Worm (Caenorhabditis elegans) whole organism, L2 larva: ENCODE results near the gene str-230.
A peak's percentile ranks its signal among the peaks of the same experiment; 100 is the strongest.

Experiments used
- C34F6.9 ChIP-seq: fragments of 150-350 bp; optimal IDR thresholded peaks from 2 replicates; lab custom pipeline; 2014; ENCODE audit warnings: missing biosample characterization, missing genetic modification characterization
- F13H6.1 ChIP-seq: sonication (generic microtip); optimal IDR thresholded peaks from 2 replicates; lab custom pipeline; 2016; ENCODE audit warnings: missing genetic modification characterization, missing compliant biosample characterization
- R02D3.7 ChIP-seq: fragments of 150-350 bp; optimal IDR thresholded peaks from 2 replicates; lab custom pipeline; 2014; ENCODE audit warnings: missing biosample characterization, missing genetic modification characterization
- ZK546.5 ChIP-seq: sonication (generic microtip); optimal IDR thresholded peaks from 2 replicates; lab custom pipeline; 2017; ENCODE audit warnings: missing biosample characterization, missing genetic modification characterization
- ama-1 ChIP-seq: fragments of 150-350 bp; optimal IDR thresholded peaks from 2 replicates; lab custom pipeline; 2018; ENCODE audit warnings: inconsistent platforms
- blmp-1 ChIP-seq: sonication (generic microtip); optimal IDR thresholded peaks from 2 replicates; lab custom pipeline; 2017; ENCODE audit warnings: missing genetic modification characterization, mild to moderate bottlenecking, missing compliant biosample characterization, antibody characterized with exemption, moderate library complexity; ENCODE audit not compliant: insufficient read depth
- ceh-16 ChIP-seq: fragments of 150-350 bp; optimal IDR thresholded peaks from 2 replicates; lab custom pipeline; 2014; ENCODE audit warnings: missing biosample characterization, missing genetic modification characterization
- ceh-82 ChIP-seq: fragments of 150-350 bp; optimal IDR thresholded peaks from 2 replicates; lab custom pipeline; 2014; ENCODE audit warnings: missing biosample characterization, missing genetic modification characterization
- crh-2 ChIP-seq: sonication (generic microtip); optimal IDR thresholded peaks from 2 replicates; lab custom pipeline; 2017; ENCODE audit warnings: missing biosample characterization, missing genetic modification characterization
- dmd-4 ChIP-seq: sonication (generic microtip); optimal IDR thresholded peaks from 2 replicates; lab custom pipeline; 2017; ENCODE audit warnings: missing biosample characterization, missing genetic modification characterization
- egl-27 ChIP-seq: sonication (generic microtip); optimal IDR thresholded peaks from 3 replicates; lab custom pipeline; 2017; ENCODE audit warnings: missing biosample characterization, missing genetic modification reagents, missing genetic modification characterization
- elt-3 ChIP-seq: sonication (generic microtip); optimal IDR thresholded peaks from 2 replicates; lab custom pipeline; 2017; ENCODE audit warnings: missing biosample characterization, missing genetic modification characterization
- fos-1 ChIP-seq: fragments of 150-350 bp; optimal IDR thresholded peaks from 2 replicates; lab custom pipeline; 2014; ENCODE audit warnings: missing biosample characterization, missing genetic modification characterization
- gmeb-1 ChIP-seq: fragments of 150-350 bp; optimal IDR thresholded peaks from 2 replicates; lab custom pipeline; 2014; ENCODE audit warnings: missing biosample characterization, missing genetic modification characterization
- lin-11 ChIP-seq: fragments of 150-350 bp; sonication (generic microtip); optimal IDR thresholded peaks from 2 replicates; lab custom pipeline; 2014; ENCODE audit warnings: missing biosample characterization, missing genetic modification characterization, inconsistent platforms, mixed read lengths
- lin-13 ChIP-seq: fragments of 150-350 bp; optimal IDR thresholded peaks from 2 replicates; lab custom pipeline; 2014; ENCODE audit warnings: missing biosample characterization, missing genetic modification reagents, missing genetic modification characterization
- lin-39 ChIP-seq: fragments of 150-350 bp; optimal IDR thresholded peaks from 2 replicates; lab custom pipeline; 2014; ENCODE audit warnings: missing biosample characterization, missing genetic modification reagents, missing genetic modification characterization
- lsy-2 ChIP-seq, 2 experiments: fragments of 150-350 bp in 1 of 2; sonication (generic microtip) in 1 of 2; optimal IDR thresholded peaks; 2 replicates each; lab custom pipeline; 2014 to 2017; ENCODE audit warnings: missing biosample characterization in 2 of 2, missing genetic modification characterization in 2 of 2
- mab-5 ChIP-seq: fragments of 150-350 bp; optimal IDR thresholded peaks from 2 replicates; lab custom pipeline; 2014; ENCODE audit warnings: missing biosample characterization, missing genetic modification characterization
- mbf-1 ChIP-seq: sonication (generic microtip); optimal IDR thresholded peaks from 2 replicates; lab custom pipeline; 2017; ENCODE audit warnings: missing biosample characterization, missing genetic modification characterization
- mdl-1 ChIP-seq, 2 experiments: fragments of 150-350 bp in 1 of 2; sonication (generic microtip) in 1 of 2; optimal IDR thresholded peaks; 2 replicates each; lab custom pipeline; 2017; ENCODE audit warnings: missing biosample characterization in 2 of 2, missing genetic modification characterization in 2 of 2
- nhr-10 ChIP-seq: sonication (generic microtip); optimal IDR thresholded peaks from 2 replicates; lab custom pipeline; 2017; ENCODE audit warnings: missing biosample characterization, missing genetic modification characterization
- nhr-11 ChIP-seq: fragments of 150-350 bp; optimal IDR thresholded peaks from 2 replicates; lab custom pipeline; 2014; ENCODE audit warnings: missing biosample characterization, missing genetic modification characterization
- nhr-12 ChIP-seq: fragments of 150-350 bp; optimal IDR thresholded peaks from 2 replicates; lab custom pipeline; 2014; ENCODE audit warnings: missing biosample characterization, missing genetic modification characterization
- nhr-129 ChIP-seq: fragments of 150-350 bp; optimal IDR thresholded peaks from 2 replicates; lab custom pipeline; 2014; ENCODE audit warnings: missing biosample characterization, missing genetic modification characterization
- nhr-21 ChIP-seq: fragments of 150-350 bp; optimal IDR thresholded peaks from 2 replicates; lab custom pipeline; 2014; ENCODE audit warnings: missing biosample characterization, missing genetic modification characterization
- nhr-23 ChIP-seq: fragments of 150-350 bp; optimal IDR thresholded peaks from 2 replicates; lab custom pipeline; 2014; ENCODE audit warnings: missing biosample characterization, missing genetic modification reagents, missing genetic modification characterization
- nhr-237 ChIP-seq: fragments of 150-350 bp; optimal IDR thresholded peaks from 2 replicates; lab custom pipeline; 2014; ENCODE audit warnings: missing biosample characterization, missing genetic modification characterization
- nhr-25 ChIP-seq: fragments of 150-350 bp; sonication (generic microtip); optimal IDR thresholded peaks from 3 replicates; lab custom pipeline; 2014; ENCODE audit warnings: missing biosample characterization, missing genetic modification characterization
- nhr-6 ChIP-seq: fragments of 150-350 bp; optimal IDR thresholded peaks from 2 replicates; lab custom pipeline; 2014; ENCODE audit warnings: missing biosample characterization, missing genetic modification characterization
- nhr-77 ChIP-seq: fragments of 150-350 bp; optimal IDR thresholded peaks from 2 replicates; lab custom pipeline; 2014; ENCODE audit warnings: missing biosample characterization, missing genetic modification characterization
- sem-4 ChIP-seq: fragments of 150-350 bp; optimal IDR thresholded peaks from 2 replicates; lab custom pipeline; 2014; ENCODE audit warnings: missing biosample characterization, missing genetic modification reagents, missing genetic modification characterization
- skn-1 ChIP-seq: sonication (generic microtip); optimal IDR thresholded peaks from 2 replicates; lab custom pipeline; 2017; ENCODE audit warnings: missing biosample characterization, missing genetic modification characterization
- sma-3 ChIP-seq: sonication (generic microtip); optimal IDR thresholded peaks from 2 replicates; lab custom pipeline; 2016; ENCODE audit warnings: missing genetic modification reagents, missing genetic modification characterization, missing compliant biosample characterization
- sma-9 ChIP-seq, 2 experiments: fragments of 150-350 bp in 1 of 2; sonication (generic microtip) in 1 of 2; optimal IDR thresholded peaks; 2 replicates each; lab custom pipeline; 2014 to 2016; ENCODE audit warnings: missing genetic modification characterization in 2 of 2, mild to moderate bottlenecking in 1 of 2, missing biosample characterization in 1 of 2, missing compliant biosample characterization in 1 of 2, missing genetic modification reagents in 1 of 2, moderate library complexity in 1 of 2
- snpc-4 ChIP-seq: fragments of 150-350 bp; optimal IDR thresholded peaks from 2 replicates; lab custom pipeline; 2014; ENCODE audit warnings: missing biosample characterization, missing genetic modification characterization
- unc-39 ChIP-seq: fragments of 150-350 bp; optimal IDR thresholded peaks from 2 replicates; lab custom pipeline; 2014; ENCODE audit warnings: missing biosample characterization, missing genetic modification characterization
- unc-55 ChIP-seq: fragments of 150-350 bp; sonication (generic microtip); optimal IDR thresholded peaks from 3 replicates; lab custom pipeline; 2014; ENCODE audit warnings: missing biosample characterization, missing genetic modification reagents, missing genetic modification characterization
- ztf-11 ChIP-seq: sonication (generic microtip); optimal IDR thresholded peaks from 2 replicates; lab custom pipeline; 2017; ENCODE audit warnings: missing biosample characterization, missing genetic modification characterization

The str-230 gene

ce11 chrV:14197651-14198050 lies 13.0 kb downstream of the str-230 start:
- TF ChIP-seq nhr-21 (peak; percentile 43), dmd-4 (tag; lab: Kevin White, UChicago) (no peak), ceh-82 (no peak), unc-39 (tag; lab: Kevin White, UChicago) (no peak), nhr-10 (tag; lab: Kevin White, UChicago) (no peak), sma-9 (GFP tag; optimal IDR thresholded peaks at IDR 0.05; lab: Kevin White, UChicago) (peak; percentile 57), sma-9 (tag; optimal IDR thresholded peaks at IDR 0.05; lab: Kevin White, UChicago) (no peak), elt-3 (tag; lab: Kevin White, UChicago) (no peak), mab-5 (no peak), fos-1 (tag; lab: Kevin White, UChicago) (peak; percentile 10), sem-4 (tag; lab: Kevin White, UChicago) (no peak), F13H6.1 (peak; percentile 17), lin-11 (tag; lab: Kevin White, UChicago) (no peak), lin-13 (GFP tag; lab: Kevin White, UChicago) (no peak), nhr-25 (tag; lab: Kevin White, UChicago) (peak; percentile 52), sma-3 (GFP tag; lab: Kevin White, UChicago) (peak; percentile 17)

ce11 chrV:14194514-14194913 lies 16.1 kb downstream of the str-230 start:
- TF ChIP-seq crh-2 (tag; lab: Kevin White, UChicago) (no peak), fos-1 (tag; lab: Kevin White, UChicago) (no peak), sma-9 (GFP tag; optimal IDR thresholded peaks at IDR 0.05; lab: Kevin White, UChicago) (no peak), sma-9 (tag; optimal IDR thresholded peaks at IDR 0.05; lab: Kevin White, UChicago) (no peak), ama-1 (lab: Kevin White, UChicago) (peak; percentile 27)

ce11 chrV:14193451-14193850 lies 17.2 kb downstream of the str-230 start, which contains the start of gene atfs-1:
TSS of gene atfs-1 (plus strand) at chrV:14193663.
- TF ChIP-seq nhr-10 (tag; lab: Kevin White, UChicago) (no peak), mdl-1 (tag; optimal IDR thresholded peaks at IDR 0.05; lab: Kevin White, UChicago) (peak in 1 of 2 experiments; percentile 35), ceh-82 (no peak), ama-1 (lab: Kevin White, UChicago) (peak; percentile 91), lsy-2 (tag; optimal IDR thresholded peaks at IDR 0.05; lab: Kevin White, UChicago) (peak; percentile 9 to 69), R02D3.7 (tag; lab: Kevin White, UChicago) (no peak), nhr-77 (no peak), nhr-25 (tag; lab: Kevin White, UChicago) (peak; percentile 55), egl-27 (peak; percentile 35), mbf-1 (tag; lab: Kevin White, UChicago) (no peak), snpc-4 (tag; lab: Kevin White, UChicago) (peak; percentile 54), blmp-1 (tag; lab: Kevin White, UChicago) (peak; percentile 85), nhr-12 (tag; lab: Kevin White, UChicago) (no peak), lin-13 (GFP tag; lab: Kevin White, UChicago) (peak; percentile 47), nhr-23 (no peak), mab-5 (peak; percentile 26), sma-9 (GFP tag; optimal IDR thresholded peaks at IDR 0.05; lab: Kevin White, UChicago) (peak; percentile 89), sma-9 (tag; optimal IDR thresholded peaks at IDR 0.05; lab: Kevin White, UChicago) (no peak), fos-1 (tag; lab: Kevin White, UChicago) (peak; percentile 83), sma-3 (GFP tag; lab: Kevin White, UChicago) (peak; percentile 61), sem-4 (tag; lab: Kevin White, UChicago) (peak; percentile 44), gmeb-1 (tag; lab: Kevin White, UChicago) (peak; percentile 59), F13H6.1 (peak; percentile 86), elt-3 (tag; lab: Kevin White, UChicago) (no peak), nhr-6 (tag; lab: Kevin White, UChicago) (no peak), lin-39 (no peak), C34F6.9 (peak; percentile 74), unc-55 (GFP tag; lab: Kevin White, UChicago) (peak; percentile 58), crh-2 (tag; lab: Kevin White, UChicago) (peak; percentile 78), nhr-21 (peak; percentile 53), nhr-129 (tag; lab: Kevin White, UChicago) (peak; percentile 87)
- TF ChIP-seq, all 48 proteins: peak for 20

ce11 chrV:14192870-14193269 lies 17.8 kb downstream of the str-230 start:
- TF ChIP-seq nhr-25 (tag; lab: Kevin White, UChicago) (no peak), ztf-11 (tag; lab: Kevin White, UChicago) (no peak), mbf-1 (tag; lab: Kevin White, UChicago) (no peak), lin-39 (no peak), lin-11 (tag; lab: Kevin White, UChicago) (no peak), skn-1 (tag; lab: Kevin White, UChicago) (no peak), lsy-2 (tag; optimal IDR thresholded peaks at IDR 0.05; lab: Kevin White, UChicago) (no peak), lin-13 (GFP tag; lab: Kevin White, UChicago) (no peak), ceh-16 (tag; lab: Kevin White, UChicago) (no peak), egl-27 (no peak), nhr-11 (no peak), crh-2 (tag; lab: Kevin White, UChicago) (no peak), ZK546.5 (tag; lab: Kevin White, UChicago) (no peak), unc-39 (tag; lab: Kevin White, UChicago) (no peak), nhr-237 (tag; lab: Kevin White, UChicago) (no peak), C34F6.9 (no peak), nhr-77 (no peak), blmp-1 (tag; lab: Kevin White, UChicago) (no peak)
- TF ChIP-seq, all 48 proteins: peak for 0
